Worm (Caenorhabditis elegans) whole organism, mixed stage, embryonic: ENCODE data around the gene F15A8.1.

Experiments
- bed-3 ChIP-seq: fragments of 200-800 bp; sonication (Bioruptor generic); optimal IDR thresholded peaks from 3 replicates; lab custom pipeline; 2018; ENCODE audit warnings: mild to moderate bottlenecking, missing genetic modification characterization, moderate library complexity, missing compliant biosample characterization
- blmp-1 ChIP-seq: fragments of 150-350 bp; optimal IDR thresholded peaks from 2 replicates; lab custom pipeline; 2014; ENCODE audit warnings: missing biosample characterization, missing genetic modification characterization
- ceh-39 ChIP-seq: fragments of 150-350 bp; optimal IDR thresholded peaks from 2 replicates; lab custom pipeline; 2014; ENCODE audit warnings: missing biosample characterization, missing genetic modification characterization
- ceh-43 ChIP-seq: fragments of 200-800 bp; sonication (Bioruptor generic); optimal IDR thresholded peaks from 2 replicates; lab custom pipeline; 2018; ENCODE audit warnings: mild to moderate bottlenecking, missing genetic modification characterization, moderate library complexity, missing compliant biosample characterization
- ceh-83 ChIP-seq: fragments of 200-800 bp; sonication (Bioruptor generic); optimal IDR thresholded peaks from 2 replicates; lab custom pipeline; 2018; ENCODE audit warnings: mild to moderate bottlenecking, missing genetic modification characterization, missing compliant biosample characterization
- ces-1 ChIP-seq: fragments of 150-350 bp; optimal IDR thresholded peaks from 2 replicates; lab custom pipeline; 2014; ENCODE audit warnings: missing biosample characterization, missing genetic modification reagents, missing genetic modification characterization
- cnd-1 ChIP-seq: fragments of 200-800 bp; sonication (Bioruptor generic); optimal IDR thresholded peaks from 2 replicates; lab custom pipeline; 2018; ENCODE audit warnings: mild to moderate bottlenecking, missing genetic modification characterization, missing compliant biosample characterization
- drap-1 ChIP-seq: fragments of 200-800 bp; sonication (Bioruptor generic); optimal IDR thresholded peaks from 3 replicates; lab custom pipeline; 2018; ENCODE audit warnings: mild to moderate bottlenecking, missing genetic modification characterization, missing compliant biosample characterization
- elt-1 ChIP-seq: sonication (generic microtip); optimal IDR thresholded peaks from 2 replicates; lab custom pipeline; 2017; ENCODE audit warnings: missing genetic modification characterization, mild to moderate bottlenecking, missing compliant biosample characterization, antibody characterized with exemption, moderate library complexity, borderline replicate concordance; ENCODE audit not compliant: insufficient read depth
- elt-3 ChIP-seq: fragments of 150-350 bp; optimal IDR thresholded peaks from 2 replicates; lab custom pipeline; 2014; ENCODE audit warnings: missing biosample characterization, missing genetic modification characterization
- flh-1 ChIP-seq: fragments of 200-800 bp; sonication (Bioruptor generic); optimal IDR thresholded peaks from 2 replicates; lab custom pipeline; 2018; ENCODE audit warnings: mild to moderate bottlenecking, missing genetic modification characterization, moderate library complexity, missing compliant biosample characterization
- ham-2 ChIP-seq: fragments of 200-800 bp; sonication (Bioruptor generic); optimal IDR thresholded peaks from 2 replicates; lab custom pipeline; 2018; ENCODE audit warnings: mild to moderate bottlenecking, missing genetic modification characterization, missing compliant biosample characterization
- hlh-1 ChIP-seq: fragments of 150-350 bp; optimal IDR thresholded peaks from 2 replicates; lab custom pipeline; 2014; ENCODE audit warnings: missing biosample characterization, missing genetic modification reagents, missing genetic modification characterization
- lin-13 ChIP-seq: fragments of 150-350 bp; optimal IDR thresholded peaks from 2 replicates; lab custom pipeline; 2014; ENCODE audit warnings: missing biosample characterization, missing genetic modification characterization
- lin-32 ChIP-seq: fragments of 200-800 bp; sonication (Bioruptor generic); optimal IDR thresholded peaks from 2 replicates; lab custom pipeline; 2018; ENCODE audit warnings: mild to moderate bottlenecking, missing genetic modification characterization, missing compliant biosample characterization
- lsy-2 ChIP-seq: fragments of 150-350 bp; optimal IDR thresholded peaks from 2 replicates; lab custom pipeline; 2014; ENCODE audit warnings: missing biosample characterization, missing genetic modification characterization
- mab-5 ChIP-seq: fragments of 150-350 bp; optimal IDR thresholded peaks from 2 replicates; lab custom pipeline; 2014; ENCODE audit warnings: missing biosample characterization, missing genetic modification characterization
- mep-1 ChIP-seq: fragments of 150-350 bp; optimal IDR thresholded peaks from 2 replicates; lab custom pipeline; 2017; ENCODE audit warnings: missing biosample characterization, missing genetic modification reagents, missing genetic modification characterization, inconsistent platforms
- mls-2 ChIP-seq: sonication (generic microtip); optimal IDR thresholded peaks from 2 replicates; lab custom pipeline; 2016; ENCODE audit warnings: mild to moderate bottlenecking, missing genetic modification characterization, moderate library complexity, missing compliant biosample characterization
- nhr-2 ChIP-seq: fragments of 150-350 bp; optimal IDR thresholded peaks from 2 replicates; lab custom pipeline; 2014; ENCODE audit warnings: missing biosample characterization, missing genetic modification characterization
- nhr-237 ChIP-seq: fragments of 150-350 bp; optimal IDR thresholded peaks from 2 replicates; lab custom pipeline; 2014; ENCODE audit warnings: missing biosample characterization, missing genetic modification characterization
- nhr-28 ChIP-seq: fragments of 150-350 bp; optimal IDR thresholded peaks from 2 replicates; lab custom pipeline; 2014; ENCODE audit warnings: missing biosample characterization, missing genetic modification characterization
- nhr-76 ChIP-seq: sonication (generic microtip); optimal IDR thresholded peaks from 2 replicates; lab custom pipeline; 2017; ENCODE audit warnings: missing biosample characterization, missing genetic modification characterization
- pha-4 ChIP-seq: fragments of 150-350 bp; optimal IDR thresholded peaks from 2 replicates; lab custom pipeline; 2018; ENCODE audit warnings: missing biosample characterization, missing genetic modification reagents, missing genetic modification characterization
- snpc-4 ChIP-seq: fragments of 150-350 bp; optimal IDR thresholded peaks from 2 replicates; lab custom pipeline; 2014; ENCODE audit warnings: missing biosample characterization, missing genetic modification characterization
- sptf-1 ChIP-seq: sonication (generic microtip); optimal IDR thresholded peaks from 2 replicates; lab custom pipeline; 2017; ENCODE audit warnings: mild to moderate bottlenecking, missing genetic modification characterization, moderate library complexity, missing compliant biosample characterization
- tbx-8 ChIP-seq: fragments of 200-800 bp; sonication (Bioruptor generic); optimal IDR thresholded peaks from 2 replicates; lab custom pipeline; 2018; ENCODE audit warnings: mild to moderate bottlenecking, missing genetic modification characterization, moderate library complexity, missing compliant biosample characterization
- unc-62 ChIP-seq: fragments of 150-350 bp; optimal IDR thresholded peaks from 2 replicates; lab custom pipeline; 2014; ENCODE audit warnings: missing biosample characterization, missing genetic modification reagents, missing genetic modification characterization
- zip-8 ChIP-seq: fragments of 150-350 bp; optimal IDR thresholded peaks from 2 replicates; lab custom pipeline; 2014; ENCODE audit warnings: missing biosample characterization, missing genetic modification characterization
- ztf-11 ChIP-seq: fragments of 150-350 bp; optimal IDR thresholded peaks from 2 replicates; lab custom pipeline; 2014; ENCODE audit warnings: missing biosample characterization, missing genetic modification characterization

F15A8.1 gene

ce11 chrX:4440641-4441040, at the start of gene F15A8.1:
F15A8.1 (plus strand) TSS chrX:4440941.
- TF ChIP-seq mep-1 (tag; lab: Kevin White, UChicago) (no peak), unc-62 (no peak), snpc-4 (tag; lab: Kevin White, UChicago) (no peak), blmp-1 (tag; lab: Kevin White, UChicago) (no peak), zip-8 (no peak), pha-4 (tag; lab: Kevin White, UChicago) (no peak), nhr-237 (tag; lab: Kevin White, UChicago) (no peak), ztf-11 (tag; lab: Kevin White, UChicago) (no peak), ceh-83 (GFP tag; lab: Kevin White, UChicago) (no peak), sptf-1 (tag; lab: Kevin White, UChicago) (no peak), nhr-76 (no peak), lin-32 (GFP tag; lab: Kevin White, UChicago) (no peak), tbx-8 (GFP tag; lab: Kevin White, UChicago) (no peak), flh-1 (GFP tag; lab: Kevin White, UChicago) (no peak), mab-5 (tag; lab: Kevin White, UChicago) (no peak), ham-2 (GFP tag; lab: Kevin White, UChicago) (no peak), hlh-1 (no peak)

- TF ChIP-seq ces-1 (GFP tag; lab: Kevin White, UChicago), result peak; percentile 25
- no peak for TF ChIP-seq lsy-2
- peak; percentile 7 for TF ChIP-seq mls-2 (tag; lab: Kevin White, UChicago)
Observed at ce11 chrX:4391680-4392079, 49.1 kb upstream of the F15A8.1 start.

DNA sequence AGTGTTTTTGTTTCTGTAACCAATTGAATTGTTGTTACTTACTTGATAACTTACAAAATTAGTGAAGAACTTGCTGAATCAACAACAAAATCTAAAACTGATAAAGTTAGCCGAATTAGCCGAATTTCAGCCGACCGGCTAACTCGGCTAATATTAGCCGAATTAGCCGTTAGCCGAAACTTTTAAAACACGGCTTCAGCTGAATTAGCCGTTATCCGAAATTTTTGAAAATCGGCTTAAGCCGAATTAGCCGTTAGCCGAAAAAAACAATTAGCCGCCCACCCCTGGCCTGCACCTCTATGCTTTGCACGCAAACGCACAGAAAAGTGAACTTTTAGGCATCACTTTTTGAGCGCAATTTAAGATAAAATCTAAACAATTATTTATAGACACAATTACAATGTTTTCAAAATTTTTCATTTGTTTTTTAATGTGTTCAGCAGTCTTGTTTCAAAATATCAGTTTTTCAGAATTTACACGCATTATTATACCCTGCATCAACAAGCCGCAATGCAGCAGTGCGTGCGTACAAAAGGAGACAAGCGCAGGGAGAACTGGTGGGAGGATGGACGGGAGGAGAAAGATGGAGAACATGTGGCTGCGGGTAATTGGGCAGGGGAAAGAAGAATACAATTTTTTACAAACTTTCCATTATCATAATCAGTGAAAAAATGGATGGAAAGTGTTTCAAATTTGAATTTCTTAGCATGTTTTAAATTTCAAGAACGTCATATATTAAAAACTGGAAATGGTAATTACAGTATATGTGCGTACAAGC, 45.5 kb upstream of the F15A8.1 start:
- TF ChIP-seq pha-4 (tag; lab: Kevin White, UChicago) (peak; percentile 33), lin-13 (no peak), ceh-39 (tag; lab: Kevin White, UChicago) (peak; percentile 24), ham-2 (GFP tag; lab: Kevin White, UChicago) (peak; percentile 67), ces-1 (GFP tag; lab: Kevin White, UChicago) (no peak), nhr-237 (tag; lab: Kevin White, UChicago) (peak; percentile 44), cnd-1 (tag; lab: Kevin White, UChicago) (peak; percentile 27), mep-1 (tag; lab: Kevin White, UChicago) (peak; percentile 45), hlh-1 (peak; percentile 26), lsy-2 (peak; percentile 44), drap-1 (peak; percentile 56), elt-3 (peak; percentile 29), tbx-8 (GFP tag; lab: Kevin White, UChicago) (no peak), sptf-1 (tag; lab: Kevin White, UChicago) (peak; percentile 33), mab-5 (tag; lab: Kevin White, UChicago) (no peak), bed-3 (GFP tag; lab: Kevin White, UChicago) (no peak), lin-32 (GFP tag; lab: Kevin White, UChicago) (no peak)
- TF ChIP-seq, all 35 proteins: peak for 11

DNA sequence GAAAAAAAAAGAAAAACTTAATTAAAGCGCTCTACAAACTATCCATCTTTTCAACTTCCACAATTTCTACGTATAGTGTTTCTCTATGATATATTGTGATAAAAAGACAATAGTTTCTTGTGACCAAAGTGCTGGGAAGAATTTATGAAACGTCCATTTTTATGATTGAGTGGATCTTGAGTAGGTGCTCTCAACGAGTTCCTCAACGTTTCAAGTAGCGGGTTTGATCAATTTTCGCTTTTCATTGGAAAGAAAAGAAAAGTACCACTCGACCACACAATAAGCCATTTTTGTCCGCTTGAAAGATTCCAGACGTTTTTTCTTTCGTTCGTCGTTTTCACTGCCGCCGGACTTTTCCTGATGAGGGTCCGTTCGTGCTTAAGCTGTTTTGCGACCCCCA, 43.3 kb upstream of the F15A8.1 start:
- TF ChIP-seq zip-8, result no peak
- TF ChIP-seq hlh-1, result no peak
- no peak for TF ChIP-seq lsy-2
- TF ChIP-seq drap-1, result no peak
- no peak for TF ChIP-seq nhr-28
- no peak for TF ChIP-seq elt-1
- TF ChIP-seq sptf-1 (tag; lab: Kevin White, UChicago), result no peak
- TF ChIP-seq lin-13, result no peak
- no peak for TF ChIP-seq snpc-4 (tag; lab: Kevin White, UChicago)
- TF ChIP-seq bed-3 (GFP tag; lab: Kevin White, UChicago), result no peak
- no peak for TF ChIP-seq elt-3
- no peak for TF ChIP-seq ceh-39 (tag; lab: Kevin White, UChicago)
- no peak for TF ChIP-seq mls-2 (tag; lab: Kevin White, UChicago)
- no peak for TF ChIP-seq ces-1 (GFP tag; lab: Kevin White, UChicago)
- TF ChIP-seq lin-32 (GFP tag; lab: Kevin White, UChicago), result no peak

ce11 chrX:4400296-4400695, 40.4 kb upstream of the F15A8.1 start:
- TF ChIP-seq snpc-4 (tag; lab: Kevin White, UChicago) (no peak), blmp-1 (tag; lab: Kevin White, UChicago) (no peak), ces-1 (GFP tag; lab: Kevin White, UChicago) (no peak), ceh-43 (GFP tag; lab: Kevin White, UChicago) (no peak), drap-1 (no peak), bed-3 (GFP tag; lab: Kevin White, UChicago) (no peak), nhr-2 (tag; lab: Kevin White, UChicago) (no peak), nhr-28 (no peak)
- TF ChIP-seq, all 35 proteins: peak for 0
